Worm (Caenorhabditis elegans): ENCODE results near the gene dohh-1.

Gene dohh-1

ce11 chrII:10579655-10580054 lies at the start of gene dohh-1:
Gene dohh-1, plus strand, starts transcription at chrII:10579955.
- TF ChIP-seq unc-62 (GFP tag; optimal IDR thresholded peaks at IDR 0.05), result no peak

ce11 chrII:10530907-10531306 lies 48.8 kb upstream of the dohh-1 start:
- TF ChIP-seq unc-62 (GFP tag; optimal IDR thresholded peaks at IDR 0.05), result no peak

- TF ChIP-seq unc-62 (GFP tag; optimal IDR thresholded peaks at IDR 0.05), result no peak
These were observed 48.2 kb upstream of the dohh-1 start for ce11 chrII:10531604-10532003.

- TF ChIP-seq unc-62 (GFP tag; optimal IDR thresholded peaks at IDR 0.05), result no peak
These were observed 45.8 kb upstream of the dohh-1 start for ce11 chrII:10533985-10534384.

- no peak for TF ChIP-seq unc-62 (GFP tag; optimal IDR thresholded peaks at IDR 0.05)
These were observed 42.2 kb upstream of the dohh-1 start, which contains the start of gene R166.2 for ce11 chrII:10537571-10537970. Gene R166.2, minus strand, starts transcription at chrII:10537671.

- no peak for TF ChIP-seq unc-62 (GFP tag; optimal IDR thresholded peaks at IDR 0.05)
These were observed 41.8 kb upstream of the dohh-1 start for ce11 chrII:10537988-10538387.

- no peak for TF ChIP-seq unc-62 (GFP tag; optimal IDR thresholded peaks at IDR 0.05)
These were observed 40.5 kb upstream of the dohh-1 start, which contains the start of gene R166.3 for ce11 chrII:10539232-10539631. Gene R166.3, minus strand, starts transcription at chrII:10539332.

- no peak for TF ChIP-seq unc-62 (GFP tag; optimal IDR thresholded peaks at IDR 0.05)
These were observed 37.8 kb upstream of the dohh-1 start, which contains the start of gene pro-1 for ce11 chrII:10541923-10542486. Gene pro-1, minus strand, starts transcription at chrII:10541996.

ce11 chrII:10542654-10543456 lies 36.9 kb upstream of the dohh-1 start:
- no peak for TF ChIP-seq unc-62 (GFP tag; optimal IDR thresholded peaks at IDR 0.05)

ce11 chrII:10543457-10544137 lies 36.2 kb upstream of the dohh-1 start:
- no peak for TF ChIP-seq unc-62 (GFP tag; optimal IDR thresholded peaks at IDR 0.05)

- TF ChIP-seq unc-62 (GFP tag; optimal IDR thresholded peaks at IDR 0.05), result no peak
These were observed 35.3 kb upstream of the dohh-1 start for ce11 chrII:10544374-10544908.

ce11 chrII:10545213-10545612 lies 34.5 kb upstream of the dohh-1 start:
- no peak for TF ChIP-seq unc-62 (GFP tag; optimal IDR thresholded peaks at IDR 0.05)

ce11 chrII:10545924-10546783 lies 33.6 kb upstream of the dohh-1 start:
- no peak for TF ChIP-seq unc-62 (GFP tag; optimal IDR thresholded peaks at IDR 0.05)

- TF ChIP-seq unc-62 (GFP tag; optimal IDR thresholded peaks at IDR 0.05), result no peak
These were observed 33.0 kb upstream of the dohh-1 start for ce11 chrII:10546784-10547087.

ce11 chrII:10547311-10547710 lies 32.4 kb upstream of the dohh-1 start:
- no peak for TF ChIP-seq unc-62 (GFP tag; optimal IDR thresholded peaks at IDR 0.05)
